Worm (Caenorhabditis elegans): Measurements from ENCODE around the gene henn-1.

- TF ChIP-seq lsy-2 (tag; optimal IDR thresholded peaks at IDR 0.05) (no peak), nhr-76 (tag; optimal IDR thresholded peaks at IDR 0.05) (no peak), elt-3 (tag; optimal IDR thresholded peaks at IDR 0.05) (no peak), unc-39 (tag; optimal IDR thresholded peaks at IDR 0.05) (no peak), unc-62 (GFP tag; optimal IDR thresholded peaks at IDR 0.05) (no peak), nhr-12 (tag; optimal IDR thresholded peaks at IDR 0.05) (no peak), ztf-11 (tag; optimal IDR thresholded peaks at IDR 0.05) (no peak), mls-2 (tag; optimal IDR thresholded peaks at IDR 0.05) (no peak), mab-5 (tag; optimal IDR thresholded peaks at IDR 0.05) (no peak), elt-1 (tag; optimal IDR thresholded peaks at IDR 0.05; ENCODE audit: borderline replicate concordance, insufficient read depth) (no peak), flh-1 (GFP tag; optimal IDR thresholded peaks at IDR 0.05) (no peak)
These were observed 8.5 kb downstream of the henn-1 start for ce11 chrIII:8240948-8241347.
